Fruit fly (Drosophila melanogaster): Measurements from ENCODE around the gene Glut4EF.

Gene Glut4EF

DNA sequence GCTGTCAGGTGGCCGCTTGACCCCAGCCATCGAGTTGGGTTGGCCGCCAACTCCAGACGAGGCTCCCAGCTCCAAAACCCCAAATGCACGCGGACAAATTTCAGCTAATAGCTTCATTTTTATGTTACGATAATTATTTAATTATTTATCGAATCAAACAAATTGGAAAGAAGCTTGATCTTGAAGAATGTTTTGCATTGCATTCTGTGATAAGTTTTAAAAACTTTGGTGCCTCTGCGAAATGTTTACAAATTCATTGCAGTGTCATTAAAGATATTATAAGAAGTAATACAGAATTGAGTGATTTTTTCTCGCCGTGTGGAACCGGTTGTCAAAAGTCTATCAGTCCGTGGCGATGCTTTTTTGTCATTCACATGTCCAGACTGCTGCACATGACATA is 4.1 kb upstream of the Glut4EF start (continued):
- TF ChIP-seq CG31627 (GFP tag; optimal IDR thresholded peaks at IDR 0.05), result no peak
- no peak for TF ChIP-seq fkh (GFP tag; optimal IDR thresholded peaks at IDR 0.05)
- no peak for TF ChIP-seq acj6 (GFP tag; optimal IDR thresholded peaks at IDR 0.05)
- no peak for TF ChIP-seq Blimp-1 (GFP tag; optimal IDR thresholded peaks at IDR 0.05)
- TF ChIP-seq OdsH (GFP tag; optimal IDR thresholded peaks at IDR 0.05), result no peak
- no peak for TF ChIP-seq Hr39 (GFP tag; optimal IDR thresholded peaks at IDR 0.05)
- no peak for TF ChIP-seq CG10631 (GFP tag; optimal IDR thresholded peaks at IDR 0.05)
- no peak for TF ChIP-seq Smox (GFP tag; optimal IDR thresholded peaks at IDR 0.05)
- no peak for TF ChIP-seq CG7368 (GFP tag; optimal IDR thresholded peaks at IDR 0.05)
- no peak for TF ChIP-seq Ets21C (GFP tag; optimal IDR thresholded peaks at IDR 0.05)
- TF ChIP-seq CG9139 (GFP tag; optimal IDR thresholded peaks at IDR 0.05), result no peak
- peak; percentile 69 for TF ChIP-seq Eip78C (GFP tag)
- TF ChIP-seq CG3919 (GFP tag; optimal IDR thresholded peaks at IDR 0.05), result no peak
- TF ChIP-seq Hr4 (GFP tag; optimal IDR thresholded peaks at IDR 0.05), result peak; percentile 52
- no peak for TF ChIP-seq pdm3 (GFP tag; optimal IDR thresholded peaks at IDR 0.05)
- TF ChIP-seq dsx (GFP tag; optimal IDR thresholded peaks at IDR 0.05; ENCODE audit: poor library complexity, severe bottlenecking), result no peak
- TF ChIP-seq CG6163 (GFP tag; IDR thresholded peaks at IDR 0.05), result no peak
- no peak for TF ChIP-seq achi (GFP tag; optimal IDR thresholded peaks at IDR 0.05)
- TF ChIP-seq Eip93F (GFP tag; optimal IDR thresholded peaks at IDR 0.05), result no peak
- no peak for TF ChIP-seq Lpt (GFP tag; optimal IDR thresholded peaks at IDR 0.05)
- no peak for TF ChIP-seq esn (GFP tag; optimal IDR thresholded peaks at IDR 0.05)
- no peak for TF ChIP-seq CG6854 (GFP tag; optimal IDR thresholded peaks at IDR 0.05)
- TF ChIP-seq cyc (GFP tag; optimal IDR thresholded peaks at IDR 0.05), result no peak
- no peak for TF ChIP-seq CG10669 (GFP tag; optimal IDR thresholded peaks at IDR 0.05)

DNA sequence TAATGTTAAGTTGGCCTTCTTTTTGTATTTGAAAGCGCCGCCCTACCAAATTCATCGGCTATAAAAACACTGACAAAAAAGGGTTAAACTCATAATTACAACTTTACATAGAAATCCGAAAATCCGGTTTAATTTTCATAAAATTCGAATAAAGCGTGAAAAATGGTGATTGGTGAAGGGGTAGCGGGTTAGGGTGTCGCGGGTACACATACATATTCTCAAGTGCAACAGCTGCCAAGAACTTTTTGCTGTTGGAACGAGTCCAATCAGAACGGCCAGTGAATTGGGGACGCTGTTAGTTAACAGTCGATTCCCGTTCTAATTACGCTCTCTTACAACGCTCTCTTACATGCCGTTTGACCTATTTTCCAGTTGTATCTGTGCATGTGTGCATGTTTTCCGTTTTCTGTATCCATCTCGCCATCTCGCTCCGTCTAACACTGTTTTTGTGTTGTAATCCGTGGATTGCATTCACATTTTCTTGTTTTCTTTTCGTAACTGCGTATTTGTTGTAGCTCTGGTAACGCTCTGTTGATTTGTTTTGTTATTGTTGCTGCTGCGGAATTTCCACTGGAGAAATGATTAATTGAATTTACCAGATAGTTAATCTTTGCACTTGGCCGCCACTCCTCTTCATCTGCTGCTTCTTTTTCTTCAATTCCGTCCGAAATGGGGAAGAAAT is 2.2 kb upstream of the Glut4EF start:
- TF ChIP-seq svp (GFP tag) (peak; percentile 66), Smox (GFP tag; optimal IDR thresholded peaks at IDR 0.05) (peak; percentile 4), Eip75B (GFP tag; optimal IDR thresholded peaks at IDR 0.05) (peak; percentile 73), cyc (GFP tag; optimal IDR thresholded peaks at IDR 0.05) (no peak), Met (GFP tag; optimal IDR thresholded peaks at IDR 0.05) (peak; percentile 7), CG4318 (GFP tag; optimal IDR thresholded peaks at IDR 0.05) (no peak), Blimp-1 (GFP tag; optimal IDR thresholded peaks at IDR 0.05) (no peak), dsx (GFP tag; optimal IDR thresholded peaks at IDR 0.05; ENCODE audit: poor library complexity, severe bottlenecking) (peak; percentile 87), Lpt (GFP tag; optimal IDR thresholded peaks at IDR 0.05) (peak; percentile 22), CG32006 (GFP tag; optimal IDR thresholded peaks at IDR 0.05) (peak; percentile 14), CG6854 (GFP tag; optimal IDR thresholded peaks at IDR 0.05) (peak; percentile 25), Eip78C (GFP tag) (peak; percentile 50), vri (GFP tag; optimal IDR thresholded peaks at IDR 0.05) (no peak), net (GFP tag; optimal IDR thresholded peaks at IDR 0.05) (peak; percentile 35), fkh (GFP tag; optimal IDR thresholded peaks at IDR 0.05) (peak; percentile 48), CG11762 (GFP tag; optimal IDR thresholded peaks at IDR 0.05; ENCODE audit: insufficient read depth) (no peak), CG15336 (GFP tag; IDR thresholded peaks at IDR 0.05) (peak; percentile 22; the same call in 1 of the 2 replicates), fd85E (GFP tag; optimal IDR thresholded peaks at IDR 0.05) (no peak), CG8119 (GFP tag; IDR thresholded peaks at IDR 0.05) (peak; percentile 18; the same call in 1 of the 3 replicates), CG6163 (GFP tag; IDR thresholded peaks at IDR 0.05) (peak; percentile 51; the same call in 1 of the 3 replicates)

DNA sequence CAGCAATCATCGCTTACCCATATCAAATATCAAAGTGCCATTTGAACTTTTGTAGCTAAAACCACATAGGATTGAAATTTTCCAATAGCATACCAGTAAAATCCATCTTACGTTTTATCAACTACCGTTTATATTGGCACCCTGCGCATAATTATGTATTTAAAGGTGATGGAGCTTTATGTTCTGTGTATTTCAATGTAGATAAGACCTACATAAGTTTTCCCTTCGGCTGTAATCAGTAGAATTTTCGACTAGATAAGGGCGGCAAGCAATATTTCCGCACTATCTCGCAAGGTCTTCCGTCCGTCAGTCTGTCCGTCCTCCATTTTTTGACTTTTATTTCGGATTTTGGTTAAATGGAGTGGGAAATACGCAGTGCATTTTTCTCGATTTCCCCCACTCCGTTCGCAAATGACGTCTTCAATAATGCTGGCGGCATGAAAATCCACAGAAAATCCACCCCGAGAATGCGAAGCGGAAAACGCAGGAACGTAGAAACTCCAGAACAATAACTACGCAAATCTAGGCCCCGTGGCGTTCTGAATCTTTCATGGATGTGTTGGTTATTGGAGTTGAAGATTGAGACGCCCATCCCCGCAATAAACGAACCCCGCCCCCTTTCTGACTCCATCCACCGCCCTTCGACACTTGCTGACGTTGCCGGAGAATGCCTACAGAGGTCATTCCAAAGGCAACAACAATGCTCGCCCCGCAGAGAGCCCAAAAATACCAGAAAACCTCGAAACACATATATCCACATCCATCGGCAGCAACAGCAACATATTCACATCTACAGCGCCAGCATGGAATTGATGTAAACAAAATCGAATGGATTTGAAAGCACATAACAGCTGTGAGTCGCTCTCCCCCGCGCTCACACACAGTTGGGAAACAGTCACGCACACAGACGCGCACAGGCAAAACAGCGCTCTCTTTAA is 1.4 kb upstream of the Glut4EF start:
- no peak for TF ChIP-seq pdm3 (GFP tag; optimal IDR thresholded peaks at IDR 0.05)
- TF ChIP-seq CG6163 (GFP tag; IDR thresholded peaks at IDR 0.05), result no peak
- TF ChIP-seq CG34406 (GFP tag; optimal IDR thresholded peaks at IDR 0.05), result no peak
- no peak for TF ChIP-seq CG8632 (GFP tag; optimal IDR thresholded peaks at IDR 0.05)
- no peak for TF ChIP-seq svp (GFP tag)
- no peak for TF ChIP-seq CG6792 (GFP tag; optimal IDR thresholded peaks at IDR 0.05)
- no peak for TF ChIP-seq Sox102F (GFP tag; optimal IDR thresholded peaks at IDR 0.05)
- no peak for TF ChIP-seq Sox15 (GFP tag; optimal IDR thresholded peaks at IDR 0.05)

All from whole organism, prepupa.